Fruit fly (Drosophila melanogaster) whole organism, embryonic: ENCODE data around the gene tank.

Experiments used
- Bdp1 ChIP-seq: fragments of 200-800 bp; sonication (Bioruptor generic); optimal IDR thresholded peaks from 3 replicates; lab custom pipeline; 2016; ENCODE audit warnings: missing biosample characterization, missing genetic modification characterization
- CG10267 ChIP-seq: fragments of 200-800 bp; sonication (Bioruptor generic); optimal IDR thresholded peaks from 2 replicates; lab custom pipeline; 2018; ENCODE audit warnings: missing biosample characterization, mild to moderate bottlenecking, missing genetic modification characterization, moderate library complexity
- CG10654 ChIP-seq: fragments of 200-800 bp; sonication (Bioruptor generic); optimal IDR thresholded peaks from 2 replicates; lab custom pipeline; 2016; ENCODE audit warnings: missing biosample characterization, missing genetic modification characterization
- CG11696 ChIP-seq: fragments of 200-800 bp; sonication (Bioruptor generic); IDR thresholded peaks from 2 replicates; pipeline ENCODE4 v1.3.6; 2022; ENCODE audit warnings: missing biosample characterization, missing genetic modification characterization
- CG12071 ChIP-seq: fragments of 200-800 bp; sonication (Bioruptor generic); optimal IDR thresholded peaks from 3 replicates; lab custom pipeline; 2018; ENCODE audit warnings: missing biosample characterization, mild to moderate bottlenecking, missing genetic modification characterization
- CG12104 ChIP-seq: fragments of 200-800 bp; sonication (Bioruptor generic); optimal IDR thresholded peaks from 3 replicates; lab custom pipeline; 2016; ENCODE audit warnings: missing biosample characterization, missing genetic modification characterization
- CG12155 ChIP-seq: fragments of 200-800 bp; sonication (Bioruptor generic); optimal IDR thresholded peaks from 3 replicates; lab custom pipeline; 2016; ENCODE audit warnings: missing biosample characterization, missing genetic modification characterization
- CG12299 ChIP-seq: fragments of 200-800 bp; sonication (Bioruptor generic); optimal IDR thresholded peaks from 2 replicates; lab custom pipeline; 2018; ENCODE audit warnings: missing biosample characterization, mild to moderate bottlenecking, missing genetic modification characterization
- CG12659 ChIP-seq: fragments of 200-800 bp; sonication (Bioruptor generic); optimal IDR thresholded peaks from 3 replicates; lab custom pipeline; 2017; ENCODE audit warnings: mild to moderate bottlenecking, missing biosample characterization, missing genetic modification reagents, missing genetic modification characterization
- CG13775 ChIP-seq: fragments of 200-800 bp; sonication (Bioruptor generic); optimal IDR thresholded peaks from 3 replicates; lab custom pipeline; 2017; ENCODE audit warnings: missing biosample characterization, mild to moderate bottlenecking, missing genetic modification characterization
- CG15479 ChIP-seq: fragments of 200-800 bp; sonication (Bioruptor generic); optimal IDR thresholded peaks from 3 replicates; lab custom pipeline; 2019; ENCODE audit warnings: missing biosample characterization, mild to moderate bottlenecking, missing genetic modification characterization, moderate library complexity
- CG2678 ChIP-seq: fragments of 200-800 bp; sonication (Bioruptor generic); optimal IDR thresholded peaks from 3 replicates; lab custom pipeline; 2019; ENCODE audit warnings: missing biosample characterization, mild to moderate bottlenecking, missing genetic modification characterization, moderate library complexity
- CG31365 ChIP-seq: fragments of 200-800 bp; sonication (Bioruptor generic); optimal IDR thresholded peaks from 2 replicates; lab custom pipeline; 2018; ENCODE audit warnings: missing biosample characterization, mild to moderate bottlenecking, missing genetic modification characterization
- CG42726 ChIP-seq: fragments of 200-800 bp; sonication (Bioruptor generic); IDR thresholded peaks from 2 replicates; pipeline ENCODE4 v1.3.6; 2022; ENCODE audit warnings: missing biosample characterization, missing genetic modification characterization; ENCODE audit not compliant: partially characterized antibody
- CG4707 ChIP-seq: fragments of 200-800 bp; sonication (Bioruptor generic); optimal IDR thresholded peaks from 2 replicates; lab custom pipeline; 2018; ENCODE audit warnings: missing biosample characterization, mild to moderate bottlenecking, missing genetic modification characterization, moderate library complexity
- CG4730 ChIP-seq: fragments of 200-800 bp; sonication (Bioruptor generic); IDR thresholded peaks from 2 replicates; pipeline ENCODE4 v1.3.6; 2022; ENCODE audit warnings: missing biosample characterization, missing genetic modification characterization
- CG6854 ChIP-seq: fragments of 200-800 bp; sonication (Bioruptor generic); optimal IDR thresholded peaks from 3 replicates; lab custom pipeline; 2017; ENCODE audit warnings: missing biosample characterization, mild to moderate bottlenecking, missing genetic modification characterization
- CG7839 ChIP-seq: fragments of 200-800 bp; sonication (Bioruptor generic); optimal IDR thresholded peaks from 3 replicates; lab custom pipeline; 2018; ENCODE audit warnings: missing biosample characterization, mild to moderate bottlenecking, missing genetic modification characterization, moderate library complexity
- CG8359 ChIP-seq: fragments of 200-800 bp; sonication (Bioruptor generic); optimal IDR thresholded peaks from 2 replicates; lab custom pipeline; 2017; ENCODE audit warnings: missing biosample characterization, mild to moderate bottlenecking, missing genetic modification characterization, borderline replicate concordance
- CG9609 ChIP-seq: fragments of 200-800 bp; sonication (Bioruptor generic); optimal IDR thresholded peaks from 3 replicates; lab custom pipeline; 2016; ENCODE audit warnings: missing biosample characterization, missing genetic modification characterization
- Camta ChIP-seq: fragments of 200-800 bp; sonication (Bioruptor generic); optimal IDR thresholded peaks from 2 replicates; lab custom pipeline; 2016; ENCODE audit warnings: missing biosample characterization, missing genetic modification characterization
- Dip3 ChIP-seq: fragments of 200-800 bp; sonication (Bioruptor generic); optimal IDR thresholded peaks from 3 replicates; lab custom pipeline; 2016; ENCODE audit warnings: missing biosample characterization, missing genetic modification characterization
- Doc2 ChIP-seq: fragments of 200-800 bp; sonication (Bioruptor generic); IDR thresholded peaks from 2 replicates; pipeline ENCODE4 v1.3.6; 2022; ENCODE audit warnings: missing biosample characterization, missing genetic modification characterization
- Eip74EF ChIP-seq, 2 experiments: fragments of 200-800 bp in 1 of 2; fragments of >200 bp in 1 of 2; sonication (Bioruptor generic) in 1 of 2; optimal IDR thresholded peaks; 2 replicates each; lab custom pipeline; 2017 to 2019; ENCODE audit warnings: missing biosample characterization in 2 of 2, missing genetic modification characterization in 2 of 2, mild to moderate bottlenecking in 1 of 2, moderate library complexity in 1 of 2
- H15 ChIP-seq: fragments of 200-800 bp; sonication (Bioruptor generic); IDR thresholded peaks from 3 replicates; pipeline ENCODE4 v1.3.6; 2022; ENCODE audit warnings: missing biosample characterization, missing genetic modification characterization
- HmgD ChIP-seq: fragments of 200-800 bp; sonication (Bioruptor generic); optimal IDR thresholded peaks from 3 replicates; lab custom pipeline; 2016; ENCODE audit warnings: missing biosample characterization, missing genetic modification characterization
- Nf-YB ChIP-seq: fragments of 200-800 bp; sonication (Bioruptor generic); optimal IDR thresholded peaks from 3 replicates; lab custom pipeline; 2019; ENCODE audit warnings: missing biosample characterization, mild to moderate bottlenecking, missing genetic modification characterization, moderate library complexity
- NfI ChIP-seq: fragments of 200-800 bp; sonication (Bioruptor generic); optimal IDR thresholded peaks from 3 replicates; lab custom pipeline; 2018; ENCODE audit warnings: missing biosample characterization, mild to moderate bottlenecking, missing genetic modification characterization, moderate library complexity
- PHDP ChIP-seq: fragments of 200-800 bp; sonication (Bioruptor generic); optimal IDR thresholded peaks from 3 replicates; lab custom pipeline; 2018; ENCODE audit warnings: missing biosample characterization, mild to moderate bottlenecking, missing genetic modification characterization, moderate library complexity
- Trl ChIP-seq, 3 experiments: fragments of >200 bp in 2 of 3; fragments of 200-800 bp in 1 of 3; sonication (Bioruptor generic) in 1 of 3; optimal IDR thresholded peaks; 2 replicates in 1 of 3; 3 replicates in 2 of 3; lab custom pipeline; 2016 to 2017; ENCODE audit warnings: missing biosample characterization in 1 of 3, missing genetic modification characterization in 1 of 3
- Xbp1 ChIP-seq: fragments of 200-800 bp; sonication (Bioruptor generic); optimal IDR thresholded peaks from 3 replicates; lab custom pipeline; 2016; ENCODE audit warnings: missing biosample characterization, mild to moderate bottlenecking, missing genetic modification characterization
- YL-1 ChIP-seq: fragments of 200-800 bp; sonication (Bioruptor generic); optimal IDR thresholded peaks from 3 replicates; lab custom pipeline; 2017; ENCODE audit warnings: missing biosample characterization, mild to moderate bottlenecking, missing genetic modification characterization
- abd-A ChIP-seq: fragments of 200-800 bp; sonication (Bioruptor generic); optimal IDR thresholded peaks from 3 replicates; lab custom pipeline; 2019; ENCODE audit warnings: missing biosample characterization, mild to moderate bottlenecking, missing genetic modification characterization, moderate library complexity
- az2 ChIP-seq: fragments of 200-800 bp; sonication (Bioruptor generic); optimal IDR thresholded peaks from 3 replicates; lab custom pipeline; 2016; ENCODE audit warnings: missing biosample characterization, missing genetic modification characterization
- cg ChIP-seq: fragments of 200-800 bp; sonication (Bioruptor generic); optimal IDR thresholded peaks from 3 replicates; lab custom pipeline; 2019; ENCODE audit warnings: missing biosample characterization, mild to moderate bottlenecking, missing genetic modification characterization, moderate library complexity
- fd64A ChIP-seq: fragments of 200-800 bp; sonication (Bioruptor generic); optimal IDR thresholded peaks from 3 replicates; lab custom pipeline; 2018; ENCODE audit warnings: missing biosample characterization, mild to moderate bottlenecking, missing genetic modification characterization
- fru ChIP-seq: fragments of >200 bp; optimal IDR thresholded peaks from 2 replicates; lab custom pipeline; 2017
- ham ChIP-seq: fragments of 200-800 bp; sonication (Bioruptor generic); IDR thresholded peaks from 2 replicates; pipeline ENCODE4 v1.3.6; 2022; ENCODE audit warnings: missing biosample characterization, missing genetic modification characterization
- ken ChIP-seq: fragments of 200-800 bp; sonication (Bioruptor generic); IDR thresholded peaks from 3 replicates; pipeline ENCODE4 v1.3.6; 2022; ENCODE audit warnings: missing biosample characterization, missing genetic modification characterization
- onecut ChIP-seq: fragments of 200-800 bp; sonication (Bioruptor generic); IDR thresholded peaks from 2 replicates; pipeline ENCODE4 v1.3.6; 2022; ENCODE audit warnings: missing biosample characterization, missing genetic modification characterization
- pan ChIP-seq, 4 experiments: fragments of >200 bp in 3 of 4; fragments of 200-800 bp in 1 of 4; sonication (Bioruptor generic) in 1 of 4; optimal IDR thresholded peaks in 3 of 4; IDR thresholded peaks in 1 of 4; 2 replicates each; pipeline versions ENCODE4 v1.3.6 to Lab custom; 2017 to 2022; ENCODE audit warnings: missing biosample characterization in 2 of 4, missing genetic modification characterization in 2 of 4, mixed read lengths in 1 of 4
- peb ChIP-seq: fragments of 200-800 bp; sonication (Bioruptor generic); IDR thresholded peaks from 2 replicates; pipeline ENCODE4 v1.3.6; 2022; ENCODE audit warnings: missing biosample characterization, missing genetic modification characterization
- row ChIP-seq: fragments of 200-800 bp; sonication (Bioruptor generic); IDR thresholded peaks from 3 replicates; pipeline ENCODE4 v1.3.6; 2022; ENCODE audit warnings: missing biosample characterization, missing genetic modification characterization
- slp2 ChIP-seq: fragments of 200-800 bp; sonication (Bioruptor generic); optimal IDR thresholded peaks from 2 replicates; lab custom pipeline; 2016; ENCODE audit warnings: missing biosample characterization, missing genetic modification characterization
- trem ChIP-seq: fragments of 200-800 bp; optimal IDR thresholded peaks from 3 replicates; lab custom pipeline; 2019; ENCODE audit warnings: missing biosample characterization, mild to moderate bottlenecking, missing genetic modification characterization, moderate library complexity
- vnd ChIP-seq: fragments of 200-800 bp; sonication (Bioruptor generic); IDR thresholded peaks from 3 replicates; pipeline ENCODE4 v1.3.6; 2022; ENCODE audit warnings: missing biosample characterization, missing genetic modification characterization; ENCODE audit not compliant: partially characterized antibody
- wdn ChIP-seq: fragments of 200-800 bp; sonication (Bioruptor generic); IDR thresholded peaks from 2 replicates; pipeline ENCODE4 v1.3.6; 2022; ENCODE audit warnings: missing biosample characterization, missing genetic modification characterization
- z ChIP-seq: fragments of 200-800 bp; sonication (Bioruptor generic); IDR thresholded peaks from 3 replicates; pipeline ENCODE4 v1.3.6; 2022; ENCODE audit warnings: missing biosample characterization, missing genetic modification characterization
- zfh1 ChIP-seq: fragments of 200-800 bp; sonication (Bioruptor generic); IDR thresholded peaks from 3 replicates; pipeline ENCODE4 v1.3.6; 2022; ENCODE audit warnings: missing biosample characterization, missing genetic modification characterization

The tank gene

dm6 chr2L:4847191-4847853, 9.5 kb upstream of the tank start, which contains the start of the genes mxt and CG11927 (continued):
- no peak for TF ChIP-seq CG6854 (GFP tag; lab: Kevin White, UChicago)
- TF ChIP-seq pan (optimal IDR thresholded peaks at IDR 0.05; lab: Kevin White, UChicago): no peak
- peak in 1 of 2 experiments; percentile 68 for TF ChIP-seq pan (GFP tag; optimal IDR thresholded peaks at IDR 0.05 in 1 of 2, IDR thresholded peaks at IDR 0.05 in 1 of 2)
- no peak for TF ChIP-seq Eip74EF (GFP tag; optimal IDR thresholded peaks at IDR 0.05; lab: Kevin White, UChicago)
- TF ChIP-seq Xbp1 (GFP tag; lab: Kevin White, UChicago): peak; percentile 66
- TF ChIP-seq CG42726 (GFP tag; lab: Robert Waterston, UW): peak; percentile 85; the same call in 1 of the 2 replicates
- TF ChIP-seq fd64A (GFP tag; lab: Kevin White, UChicago): no peak
- TF ChIP-seq Doc2 (GFP tag; lab: Robert Waterston, UW): no peak
- peak; percentile 26 for TF ChIP-seq CG12104 (GFP tag; lab: Kevin White, UChicago)
- TF ChIP-seq H15 (GFP tag; lab: Robert Waterston, UW): peak; percentile 38; the same call in 1 of the 3 replicates
- TF ChIP-seq CG12299 (tag; lab: Kevin White, UChicago): no peak
- TF ChIP-seq CG12659 (GFP tag; lab: Kevin White, UChicago): peak; percentile 57
- no peak for TF ChIP-seq fru
- peak; percentile 59 for TF ChIP-seq CG13775 (GFP tag; lab: Kevin White, UChicago)
- no peak for TF ChIP-seq YL-1
- peak; percentile 71 for TF ChIP-seq CG12155
- TF ChIP-seq peb: no peak
- TF ChIP-seq CG8359 (GFP tag; lab: Kevin White, UChicago): no peak
- no peak for TF ChIP-seq abd-A (tag; lab: Kevin White, UChicago)
- TF ChIP-seq Trl (optimal IDR thresholded peaks at IDR 0.05; lab: Kevin White, UChicago): no peak
- TF ChIP-seq Trl (GFP tag; optimal IDR thresholded peaks at IDR 0.05; lab: Kevin White, UChicago): no peak
- TF ChIP-seq CG10267 (tag; lab: Kevin White, UChicago): peak; percentile 43
- no peak for TF ChIP-seq HmgD (GFP tag; lab: Kevin White, UChicago)
- no peak for TF ChIP-seq z (GFP tag; lab: Robert Waterston, UW)
- TF ChIP-seq ham (GFP tag; lab: Robert Waterston, UW): no peak
- TF ChIP-seq CG11696 (GFP tag; lab: Robert Waterston, UW): no peak
- no peak; the same call in 1 of the 2 replicates for TF ChIP-seq onecut (GFP tag; lab: Robert Waterston, UW)
- peak; percentile 71; the same call in 2 of the 3 replicates for TF ChIP-seq zfh1 (GFP tag; lab: Robert Waterston, UW)
- TF ChIP-seq cg (GFP tag; lab: Kevin White, UChicago): no peak
- no peak for TF ChIP-seq slp2
- TF ChIP-seq Nf-YB (GFP tag; lab: Kevin White, UChicago): no peak
- TF ChIP-seq PHDP (tag; lab: Kevin White, UChicago): no peak
- peak; percentile 68 for TF ChIP-seq az2 (GFP tag; lab: Kevin White, UChicago)
- no peak for TF ChIP-seq CG31365 (tag; lab: Kevin White, UChicago)
- TF ChIP-seq CG9609 (GFP tag; lab: Kevin White, UChicago): peak; percentile 23
- TF ChIP-seq vnd (GFP tag; lab: Robert Waterston, UW): peak; percentile 81
- TF ChIP-seq CG10654: peak; percentile 38
- 0 out of 2 replicates have a peak, but pooled peaks have one; percentile 32 for TF ChIP-seq wdn (GFP tag; lab: Robert Waterston, UW)
- peak; percentile 64; the same call in 2 of the 3 replicates for TF ChIP-seq ken (GFP tag; lab: Robert Waterston, UW)
- no peak for TF ChIP-seq CG2678
- TF ChIP-seq Dip3 (GFP tag; lab: Kevin White, UChicago): peak; percentile 33
- TF ChIP-seq CG12071 (GFP tag; lab: Kevin White, UChicago): no peak
- TF ChIP-seq Bdp1 (GFP tag; lab: Kevin White, UChicago): no peak
- peak; percentile 53 for TF ChIP-seq NfI (GFP tag; lab: Kevin White, UChicago)
- TF ChIP-seq CG15479 (GFP tag; lab: Kevin White, UChicago): no peak
- TF ChIP-seq CG4707 (GFP tag; lab: Kevin White, UChicago): no peak
- TF ChIP-seq trem (tag; lab: Kevin White, UChicago): peak; percentile 10
- no peak for TF ChIP-seq CG4730 (GFP tag; lab: Robert Waterston, UW)
- peak; percentile 80 for TF ChIP-seq row (GFP tag; lab: Robert Waterston, UW)
- TF ChIP-seq CG7839: no peak
- TF ChIP-seq Camta (GFP tag; lab: Kevin White, UChicago): peak; percentile 27
